Worm (Caenorhabditis elegans): ENCODE results near the gene dhhc-14.

ce11 chrX:8564451-8564795 lies 12.3 kb downstream of the dhhc-14 start:
- TF ChIP-seq ceh-63 (GFP tag; optimal IDR thresholded peaks at IDR 0.05): no peak
- no peak for TF ChIP-seq lin-39 (tag; optimal IDR thresholded peaks at IDR 0.05)
- TF ChIP-seq dpl-1 (GFP tag; optimal IDR thresholded peaks at IDR 0.05): no peak
- TF ChIP-seq mdl-1 (tag; optimal IDR thresholded peaks at IDR 0.05): no peak
